Fruit fly (Drosophila melanogaster) whole organism, embryonic: ENCODE results near the gene pes.

Experiments used
- Atf6 ChIP-seq: fragments of 200-800 bp; sonication (Bioruptor generic); IDR thresholded peaks from 2 replicates; pipeline ENCODE4 v1.3.6; 2022; ENCODE audit warnings: missing biosample characterization, missing genetic modification characterization
- Blimp-1 ChIP-seq: fragments of 200-800 bp; sonication (Bioruptor generic); optimal IDR thresholded peaks from 3 replicates; lab custom pipeline; 2018; ENCODE audit warnings: missing biosample characterization, missing genetic modification characterization, mild to moderate bottlenecking, moderate library complexity, missing genetic modification reagents
- CG11723 ChIP-seq: fragments of 200-800 bp; sonication (Bioruptor generic); optimal IDR thresholded peaks from 2 replicates; lab custom pipeline; 2017; ENCODE audit warnings: missing biosample characterization, mild to moderate bottlenecking, missing genetic modification characterization
- CG1233 ChIP-seq: fragments of 200-800 bp; sonication (Bioruptor generic); optimal IDR thresholded peaks from 4 replicates; lab custom pipeline; 2018; ENCODE audit warnings: missing biosample characterization, mild to moderate bottlenecking, missing genetic modification characterization
- CG12391 ChIP-seq: fragments of 200-800 bp; sonication (Bioruptor generic); optimal IDR thresholded peaks from 3 replicates; lab custom pipeline; 2018; ENCODE audit warnings: missing biosample characterization, mild to moderate bottlenecking, missing genetic modification characterization, moderate library complexity
- CG12744 ChIP-seq: fragments of 200-800 bp; sonication (Bioruptor generic); optimal IDR thresholded peaks from 2 replicates; lab custom pipeline; 2016; ENCODE audit warnings: missing biosample characterization, missing genetic modification characterization
- CG12942 ChIP-seq: fragments of 200-800 bp; sonication (Bioruptor generic); optimal IDR thresholded peaks from 3 replicates; lab custom pipeline; 2016; ENCODE audit warnings: missing biosample characterization, missing genetic modification characterization
- CG13424 ChIP-seq: fragments of 200-800 bp; sonication (Bioruptor generic); optimal IDR thresholded peaks from 2 replicates; lab custom pipeline; 2019; ENCODE audit warnings: missing biosample characterization, mild to moderate bottlenecking, missing genetic modification characterization, moderate library complexity
- CG13894 ChIP-seq: fragments of 200-800 bp; sonication (Bioruptor generic); optimal IDR thresholded peaks from 3 replicates; lab custom pipeline; 2018; ENCODE audit warnings: missing biosample characterization, mild to moderate bottlenecking, missing genetic modification characterization, moderate library complexity
- CG17361 ChIP-seq: fragments of 200-800 bp; sonication (Bioruptor generic); IDR thresholded peaks from 3 replicates; pipeline ENCODE4 v1.3.6; 2022; ENCODE audit warnings: missing biosample characterization, missing genetic modification characterization
- CG17385 ChIP-seq: fragments of 200-800 bp; sonication (Bioruptor generic); optimal IDR thresholded peaks from 3 replicates; lab custom pipeline; 2018; ENCODE audit warnings: missing biosample characterization, mild to moderate bottlenecking, missing genetic modification characterization
- CG1832 ChIP-seq: fragments of 200-800 bp; sonication (Bioruptor generic); optimal IDR thresholded peaks from 2 replicates; lab custom pipeline; 2017; ENCODE audit warnings: missing biosample characterization, mild to moderate bottlenecking, missing genetic modification characterization, inconsistent platforms
- CG18619 ChIP-seq: fragments of 200-800 bp; sonication (Bioruptor generic); optimal IDR thresholded peaks from 3 replicates; lab custom pipeline; 2017; ENCODE audit warnings: missing biosample characterization, mild to moderate bottlenecking, missing genetic modification characterization
- CG30431 ChIP-seq: fragments of 200-800 bp; sonication (Bioruptor generic); optimal IDR thresholded peaks from 2 replicates; lab custom pipeline; 2017; ENCODE audit warnings: missing biosample characterization, missing genetic modification characterization
- CG34224 ChIP-seq: fragments of 200-800 bp; sonication (Bioruptor generic); IDR thresholded peaks from 3 replicates; pipeline ENCODE4 v1.3.6; 2022; ENCODE audit warnings: missing biosample characterization, missing genetic modification characterization; ENCODE audit not compliant: partially characterized antibody
- CG4424 ChIP-seq: fragments of 200-800 bp; sonication (Bioruptor generic); optimal IDR thresholded peaks from 3 replicates; lab custom pipeline; 2016; ENCODE audit warnings: missing biosample characterization, missing genetic modification characterization
- CG6175 ChIP-seq: fragments of 200-800 bp; sonication (Bioruptor generic); IDR thresholded peaks from 3 replicates; pipeline ENCODE4 v1.3.6; 2022; ENCODE audit warnings: missing biosample characterization, missing genetic modification characterization
- CG6765 ChIP-seq: fragments of 200-800 bp; sonication (Bioruptor generic); optimal IDR thresholded peaks from 3 replicates; lab custom pipeline; 2017; ENCODE audit warnings: missing biosample characterization, mild to moderate bottlenecking, missing genetic modification characterization
- CG6813 ChIP-seq: fragments of 200-800 bp; sonication (Bioruptor generic); optimal IDR thresholded peaks from 2 replicates; lab custom pipeline; 2017; ENCODE audit warnings: missing biosample characterization, missing genetic modification characterization, mild to moderate bottlenecking, moderate library complexity, missing genetic modification reagents
- CG6854 ChIP-seq: fragments of 200-800 bp; sonication (Bioruptor generic); optimal IDR thresholded peaks from 3 replicates; lab custom pipeline; 2017; ENCODE audit warnings: missing biosample characterization, mild to moderate bottlenecking, missing genetic modification characterization
- CG7372 ChIP-seq: fragments of 200-800 bp; sonication (Bioruptor generic); IDR thresholded peaks from 2 replicates; pipeline ENCODE4 v1.3.6; 2022; ENCODE audit warnings: missing biosample characterization, missing genetic modification characterization
- CG7745 ChIP-seq: fragments of 200-800 bp; sonication (Bioruptor generic); optimal IDR thresholded peaks from 2 replicates; lab custom pipeline; 2018; ENCODE audit warnings: missing biosample characterization, mild to moderate bottlenecking, missing genetic modification characterization, moderate library complexity
- Camta ChIP-seq: fragments of 200-800 bp; sonication (Bioruptor generic); optimal IDR thresholded peaks from 2 replicates; lab custom pipeline; 2016; ENCODE audit warnings: missing biosample characterization, missing genetic modification characterization
- D ChIP-seq, 2 experiments: fragments of 200-800 bp in 1 of 2; fragments of >200 bp in 1 of 2; sonication (Bioruptor generic) in 1 of 2; optimal IDR thresholded peaks; 2 replicates in 1 of 2; 3 replicates in 1 of 2; lab custom pipeline; 2017; ENCODE audit warnings: mild to moderate bottlenecking in 1 of 2, missing biosample characterization in 1 of 2, missing genetic modification characterization in 1 of 2, missing genetic modification reagents in 1 of 2
- Dad ChIP-seq: fragments of 200-800 bp; sonication (Bioruptor generic); optimal IDR thresholded peaks from 3 replicates; lab custom pipeline; 2016; ENCODE audit warnings: missing biosample characterization, missing genetic modification characterization
- Deaf1 ChIP-seq: fragments of 200-800 bp; optimal IDR thresholded peaks from 3 replicates; lab custom pipeline; 2019; ENCODE audit warnings: missing biosample characterization, mild to moderate bottlenecking, missing genetic modification characterization, moderate library complexity
- Ets97D ChIP-seq: fragments of 200-800 bp; sonication (Bioruptor generic); optimal IDR thresholded peaks from 3 replicates; lab custom pipeline; 2016; ENCODE audit warnings: missing biosample characterization, missing genetic modification characterization
- Gug ChIP-seq: fragments of 200-800 bp; sonication (Bioruptor generic); IDR thresholded peaks from 4 replicates; pipeline ENCODE4 v1.3.6; 2022; ENCODE audit warnings: missing biosample characterization, missing genetic modification characterization
- Hr3 ChIP-seq: fragments of 200-800 bp; sonication (Bioruptor generic); optimal IDR thresholded peaks from 3 replicates; lab custom pipeline; 2016; ENCODE audit warnings: missing biosample characterization, missing genetic modification characterization
- NC2β ChIP-seq: fragments of 200-800 bp; sonication (Bioruptor generic); optimal IDR thresholded peaks from 2 replicates; lab custom pipeline; 2016; ENCODE audit warnings: missing biosample characterization, missing genetic modification characterization
- Opbp ChIP-seq: fragments of 200-800 bp; sonication (Bioruptor generic); IDR thresholded peaks from 3 replicates; pipeline ENCODE4 v1.3.6; 2022; ENCODE audit warnings: missing biosample characterization, missing genetic modification characterization; ENCODE audit not compliant: partially characterized antibody
- Pdp1 ChIP-seq, 2 experiments: fragments of 200-800 bp; sonication (Bioruptor generic); optimal IDR thresholded peaks; 3 replicates each; lab custom pipeline; 2016; ENCODE audit warnings: missing biosample characterization in 2 of 2, missing genetic modification characterization in 2 of 2, mild to moderate bottlenecking in 1 of 2, moderate library complexity in 1 of 2
- croc ChIP-seq: fragments of 200-800 bp; sonication (Bioruptor generic); conservative IDR thresholded peaks from 3 replicates; pipeline ENCODE4 v1.3.6; 2022; ENCODE audit warnings: missing biosample characterization, missing genetic modification characterization
- danr ChIP-seq: fragments of 200-800 bp; sonication (Bioruptor generic); IDR thresholded peaks from 2 replicates; pipeline ENCODE4 v1.3.6; 2022; ENCODE audit warnings: missing biosample characterization, missing genetic modification characterization
- dysf ChIP-seq: fragments of 200-800 bp; sonication (Bioruptor generic); IDR thresholded peaks from 3 replicates; pipeline ENCODE4 v1.3.6; 2022; ENCODE audit warnings: missing biosample characterization, missing genetic modification characterization
- ewg ChIP-seq: fragments of 200-800 bp; sonication (Bioruptor generic); optimal IDR thresholded peaks from 3 replicates; lab custom pipeline; 2017; ENCODE audit warnings: mild to moderate bottlenecking, missing biosample characterization, missing genetic modification reagents, missing genetic modification characterization
- eyg ChIP-seq: fragments of 200-800 bp; sonication (Bioruptor generic); optimal IDR thresholded peaks from 3 replicates; lab custom pipeline; 2016; ENCODE audit warnings: missing biosample characterization, missing genetic modification characterization
- grn ChIP-seq: fragments of 200-800 bp; sonication (Bioruptor generic); optimal IDR thresholded peaks from 3 replicates; lab custom pipeline; 2017; ENCODE audit warnings: missing biosample characterization, missing genetic modification characterization
- hbn ChIP-seq: fragments of 200-800 bp; sonication (Bioruptor generic); IDR thresholded peaks from 2 replicates; pipeline ENCODE4 v1.3.6; 2022; ENCODE audit warnings: missing biosample characterization, missing genetic modification characterization; ENCODE audit not compliant: partially characterized antibody
- lola ChIP-seq, 3 experiments: fragments of >200 bp in 2 of 3; fragments of 200-800 bp in 1 of 3; sonication (Bioruptor generic) in 1 of 3; optimal IDR thresholded peaks; 2 replicates each; lab custom pipeline; 2017 to 2019; ENCODE audit warnings: missing biosample characterization in 3 of 3, missing genetic modification characterization in 3 of 3, mild to moderate bottlenecking in 1 of 3, moderate library complexity in 1 of 3
- nom ChIP-seq: fragments of 200-800 bp; sonication (Bioruptor generic); optimal IDR thresholded peaks from 2 replicates; lab custom pipeline; 2017; ENCODE audit warnings: missing biosample characterization, missing genetic modification characterization, mild to moderate bottlenecking, moderate library complexity, missing genetic modification reagents
- peb ChIP-seq: fragments of 200-800 bp; sonication (Bioruptor generic); IDR thresholded peaks from 2 replicates; pipeline ENCODE4 v1.3.6; 2022; ENCODE audit warnings: missing biosample characterization, missing genetic modification characterization
- prd ChIP-seq, 3 experiments: fragments of >200 bp in 2 of 3; fragments of 200-800 bp in 1 of 3; sonication (Bioruptor generic) in 1 of 3; optimal IDR thresholded peaks in 2 of 3; IDR thresholded peaks in 1 of 3; 2 replicates in 2 of 3; 3 replicates in 1 of 3; pipeline versions ENCODE4 v1.3.6 to Lab custom; 2017 to 2022; ENCODE audit warnings: missing biosample characterization in 1 of 3, missing genetic modification characterization in 1 of 3
- sna ChIP-seq: fragments of 200-800 bp; sonication (Bioruptor generic); IDR thresholded peaks from 2 replicates; pipeline ENCODE4 v1.3.6; 2022; ENCODE audit warnings: missing biosample characterization, missing genetic modification characterization; ENCODE audit not compliant: partially characterized antibody
- so ChIP-seq: fragments of 200-800 bp; sonication (Bioruptor generic); IDR thresholded peaks from 3 replicates; pipeline ENCODE4 v1.3.6; 2022; ENCODE audit warnings: missing biosample characterization, missing genetic modification characterization
- zfh1 ChIP-seq: fragments of 200-800 bp; sonication (Bioruptor generic); IDR thresholded peaks from 3 replicates; pipeline ENCODE4 v1.3.6; 2022; ENCODE audit warnings: missing biosample characterization, missing genetic modification characterization

Gene pes

dm6 chr2L:7993984-7994854, at the start of gene pes (continued):
- no peak for TF ChIP-seq hbn (GFP tag; lab: Robert Waterston, UW)
- peak; percentile 89 for TF ChIP-seq peb (GFP tag; lab: Robert Waterston, UW)
- no peak for TF ChIP-seq CG11723 (GFP tag; lab: Kevin White, UChicago)
- peak; percentile 95 for TF ChIP-seq Atf6 (GFP tag; lab: Robert Waterston, UW)
- peak; percentile 96 for TF ChIP-seq CG17361
- TF ChIP-seq CG6765 = peak; percentile 92
- TF ChIP-seq ewg (GFP tag; lab: Kevin White, UChicago) = peak; percentile 77
- TF ChIP-seq prd (optimal IDR thresholded peaks at IDR 0.05; lab: Kevin White, UChicago) = no peak
- peak; percentile 97 for TF ChIP-seq prd (GFP tag; IDR thresholded peaks at IDR 0.05; lab: Robert Waterston, UW)
- peak; percentile 92 for TF ChIP-seq Camta (GFP tag; lab: Kevin White, UChicago)
- peak; percentile 92 for TF ChIP-seq CG7372
- TF ChIP-seq dysf = peak; percentile 37; the same call in 1 of the 3 replicates
- no peak; the same call in 2 of the 3 replicates for TF ChIP-seq zfh1 (GFP tag; lab: Robert Waterston, UW)
- TF ChIP-seq CG6813 (GFP tag; lab: Kevin White, UChicago) = peak; percentile 92
- TF ChIP-seq Gug (GFP tag; lab: Robert Waterston, UW) = peak; percentile 95
- TF ChIP-seq Ets97D = peak; percentile 64
- peak; percentile 95 for TF ChIP-seq CG13894 (tag; lab: Kevin White, UChicago)
- TF ChIP-seq Hr3 (GFP tag; lab: Kevin White, UChicago) = peak; percentile 40
- TF ChIP-seq nom (GFP tag; lab: Kevin White, UChicago) = peak; percentile 91
- TF ChIP-seq Deaf1 = peak; percentile 58
- peak; percentile 86 for TF ChIP-seq CG1233 (GFP tag; lab: Kevin White, UChicago)
- peak; percentile 51; the same call in 1 of the 3 replicates for TF ChIP-seq Opbp (GFP tag; lab: Robert Waterston, UW)
- TF ChIP-seq CG6854 (GFP tag; lab: Kevin White, UChicago) = peak; percentile 92
- peak; percentile 28 for TF ChIP-seq CG7745
- TF ChIP-seq CG12391 = no peak
- peak; percentile 96 for TF ChIP-seq CG4424 (GFP tag; lab: Kevin White, UChicago)
- TF ChIP-seq CG17385 (GFP tag; lab: Kevin White, UChicago) = peak; percentile 42
- peak; percentile 75 for TF ChIP-seq CG1832 (GFP tag; lab: Kevin White, UChicago)
- peak; percentile 91 for TF ChIP-seq CG6175 (GFP tag; lab: Robert Waterston, UW)
- TF ChIP-seq D (optimal IDR thresholded peaks at IDR 0.05; lab: Kevin White, UChicago) = no peak
- peak; percentile 90 for TF ChIP-seq D (GFP tag; optimal IDR thresholded peaks at IDR 0.05; lab: Kevin White, UChicago)
- peak; percentile 20 for TF ChIP-seq CG13424 (tag; lab: Kevin White, UChicago)
- peak; percentile 82 for TF ChIP-seq Dad (GFP tag; lab: Kevin White, UChicago)
- TF ChIP-seq CG30431 = peak; percentile 83
- TF ChIP-seq croc (GFP tag; lab: Robert Waterston, UW) = peak; percentile 95
- peak; percentile 81 for TF ChIP-seq grn
- TF ChIP-seq lola (GFP tag; optimal IDR thresholded peaks at IDR 0.05; lab: Kevin White, UChicago) = peak in 1 of 3 experiments; percentile 89
- TF ChIP-seq danr = peak; percentile 93
- peak; percentile 62 for TF ChIP-seq CG12942 (GFP tag; lab: Kevin White, UChicago)
- peak; percentile 40 for TF ChIP-seq CG34224 (GFP tag; lab: Robert Waterston, UW)
- TF ChIP-seq NC2β (GFP tag; lab: Kevin White, UChicago) = no peak
- peak; percentile 87 for TF ChIP-seq CG18619 (GFP tag; lab: Kevin White, UChicago)
- peak; percentile 94 for TF ChIP-seq so (GFP tag; lab: Robert Waterston, UW)
- TF ChIP-seq Pdp1 (GFP tag; optimal IDR thresholded peaks at IDR 0.05; lab: Kevin White, UChicago) = peak; percentile 86 to 95
- TF ChIP-seq eyg = peak; percentile 59
- TF ChIP-seq Blimp-1 (GFP tag; lab: Kevin White, UChicago) = peak; percentile 87
- TF ChIP-seq sna (GFP tag; lab: Robert Waterston, UW) = no peak
- TF ChIP-seq CG12744 = peak; percentile 58
